Fruit fly (Drosophila melanogaster) whole organism, adult: Measurements from ENCODE around the gene CG1113.

Experiments
- CG12768 ChIP-seq: fragments of 200-800 bp; sonication (Bioruptor generic); optimal IDR thresholded peaks from 2 replicates; lab custom pipeline; 2017; ENCODE audit warnings: missing biosample characterization, missing genetic modification characterization, mild to moderate bottlenecking, moderate library complexity, missing genetic modification reagents
- CG14711 ChIP-seq: fragments of 200-800 bp; sonication (Bioruptor generic); optimal IDR thresholded peaks from 2 replicates; lab custom pipeline; 2018; ENCODE audit warnings: missing biosample characterization, mild to moderate bottlenecking, missing genetic modification characterization, moderate library complexity
- cic ChIP-seq: fragments of 200-800 bp; sonication (Bioruptor generic); optimal IDR thresholded peaks from 2 replicates; lab custom pipeline; 2017; ENCODE audit warnings: missing biosample characterization, mild to moderate bottlenecking, missing genetic modification characterization, moderate library complexity
- ovo ChIP-seq: fragments of 200-800 bp; sonication (Bioruptor generic); optimal IDR thresholded peaks from 2 replicates; lab custom pipeline; 2016; ENCODE audit warnings: missing biosample characterization, missing genetic modification characterization

dm6 chr3R:5263311-5264250 lies 10.6 kb downstream of the CG1113 start:
- TF ChIP-seq CG12768 (GFP tag; lab: Kevin White, UChicago) (peak; percentile 7), ovo (GFP tag; lab: Kevin White, UChicago) (no peak), CG14711 (tag; lab: Kevin White, UChicago) (peak; percentile 50), cic (GFP tag; lab: Kevin White, UChicago) (peak; percentile 87)
